Worm (Caenorhabditis elegans): Measurements from ENCODE around the gene lact-2.

Gene lact-2

DNA sequence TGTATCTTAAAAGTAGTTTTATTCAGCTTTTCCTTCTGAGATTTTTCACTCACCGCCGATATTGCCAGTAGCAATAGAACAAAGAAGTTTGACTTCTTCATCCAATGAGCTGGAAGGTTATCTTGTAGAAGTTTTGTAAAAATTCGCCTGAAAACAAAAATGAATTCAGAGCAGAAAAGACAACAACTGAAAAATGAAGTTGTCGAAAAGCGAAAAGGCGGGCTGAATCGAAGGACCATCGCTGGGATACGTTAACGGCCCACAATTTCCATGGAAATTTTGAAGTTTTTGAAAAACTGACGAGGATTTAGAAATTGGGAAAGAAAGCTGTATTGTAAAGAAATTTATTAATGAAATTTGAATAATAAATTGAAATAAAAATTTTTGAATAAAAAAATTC lies 27.1 kb downstream of the lact-2 start, which contains the start of gene lov-1:
TSS of gene lov-1 (minus strand) at position 101 of the 400 bp plus-strand sequence.
- TF ChIP-seq lin-13 (GFP tag; optimal IDR thresholded peaks at IDR 0.05) (no peak), nhr-12 (tag; optimal IDR thresholded peaks at IDR 0.05) (no peak), lin-11 (tag; optimal IDR thresholded peaks at IDR 0.05) (no peak), ztf-1 (GFP tag; conservative IDR thresholded peaks at IDR 0.05) (no peak), nhr-25 (tag; optimal IDR thresholded peaks at IDR 0.05) (no peak), lin-39 (tag; optimal IDR thresholded peaks at IDR 0.05) (no peak), nhr-129 (tag; optimal IDR thresholded peaks at IDR 0.05) (no peak), ZK546.5 (tag; optimal IDR thresholded peaks at IDR 0.05) (no peak), C34F6.9 (tag; optimal IDR thresholded peaks at IDR 0.05) (no peak), sma-3 (GFP tag; optimal IDR thresholded peaks at IDR 0.05) (no peak), Y55F3AM.14 (GFP tag; optimal IDR thresholded peaks at IDR 0.05) (no peak), ceh-82 (tag; optimal IDR thresholded peaks at IDR 0.05) (no peak), mbf-1 (tag; optimal IDR thresholded peaks at IDR 0.05) (no peak), elt-1 (tag; optimal IDR thresholded peaks at IDR 0.05) (no peak), zag-1 (tag; optimal IDR thresholded peaks at IDR 0.05) (no peak), sma-9 (GFP tag; optimal IDR thresholded peaks at IDR 0.05) (no peak), sma-9 (tag; optimal IDR thresholded peaks at IDR 0.05) (no peak)

DNA sequence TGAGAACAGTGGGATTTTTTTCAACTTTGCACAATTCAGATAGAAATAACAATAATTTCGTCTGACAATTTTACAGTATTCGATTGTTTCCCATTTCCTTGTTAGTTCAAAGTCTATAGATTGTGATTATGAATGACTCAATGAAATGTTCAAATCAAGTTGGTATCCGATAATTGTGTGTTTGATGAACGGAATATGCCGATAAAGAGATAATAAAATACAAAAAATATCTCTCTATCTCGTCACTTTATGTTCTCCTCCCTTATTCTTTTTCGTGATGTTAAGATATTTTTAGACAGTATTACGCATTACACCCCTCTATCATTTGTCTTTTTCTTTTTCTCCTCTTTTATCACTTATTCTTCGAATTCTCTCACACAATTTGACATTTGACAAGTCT lies 27.8 kb downstream of the lact-2 start, which contains the start of gene F27E5.7:
TSS of gene F27E5.7 (plus strand) at position 301 of the 400 bp plus-strand sequence.
- TF ChIP-seq F13H6.1 (tag; optimal IDR thresholded peaks at IDR 0.05) (no peak), egl-27 (tag; optimal IDR thresholded peaks at IDR 0.05) (no peak), sma-3 (GFP tag; optimal IDR thresholded peaks at IDR 0.05) (no peak), sem-4 (tag; optimal IDR thresholded peaks at IDR 0.05) (no peak), ceh-16 (tag; optimal IDR thresholded peaks at IDR 0.05) (no peak), nhr-129 (tag; optimal IDR thresholded peaks at IDR 0.05) (no peak), nhr-21 (tag; optimal IDR thresholded peaks at IDR 0.05) (no peak), unc-39 (tag; optimal IDR thresholded peaks at IDR 0.05) (no peak), nhr-25 (tag; optimal IDR thresholded peaks at IDR 0.05) (no peak), dmd-4 (tag; optimal IDR thresholded peaks at IDR 0.05) (no peak), lsy-2 (tag; optimal IDR thresholded peaks at IDR 0.05) (no peak), mab-5 (tag; optimal IDR thresholded peaks at IDR 0.05) (no peak), C34F6.9 (tag; optimal IDR thresholded peaks at IDR 0.05) (no peak), elt-1 (tag; optimal IDR thresholded peaks at IDR 0.05) (no peak), alr-1 (tag; optimal IDR thresholded peaks at IDR 0.05) (no peak), lin-13 (GFP tag; optimal IDR thresholded peaks at IDR 0.05) (no peak)

DNA sequence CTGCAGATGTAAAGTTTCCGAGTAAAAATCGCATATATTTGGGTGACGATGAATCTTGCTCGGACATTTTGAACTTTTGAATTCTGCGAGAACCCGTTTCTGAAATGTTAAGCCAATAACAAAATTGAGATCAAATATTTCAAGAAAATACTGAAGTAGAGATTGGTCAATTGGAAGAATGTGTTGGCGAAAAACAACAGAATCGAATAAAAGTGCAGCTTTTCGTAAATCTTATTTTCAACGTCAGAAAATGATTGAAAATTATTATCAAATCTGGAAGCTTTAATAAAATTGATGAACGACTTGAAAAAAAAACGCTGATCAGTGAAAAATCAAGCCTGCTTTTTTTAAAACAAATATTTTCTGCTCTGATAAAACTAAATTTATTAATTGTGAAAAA lies 32.7 kb downstream of the lact-2 start, which contains the start of gene F27E5.8:
TSS of gene F27E5.8 (minus strand) at position 101 of the 400 bp plus-strand sequence.
- TF ChIP-seq zag-1 (tag; optimal IDR thresholded peaks at IDR 0.05) (no peak), unc-62 (GFP tag; optimal IDR thresholded peaks at IDR 0.05) (no peak), nhr-10 (tag; optimal IDR thresholded peaks at IDR 0.05) (no peak), skn-1 (tag; optimal IDR thresholded peaks at IDR 0.05) (no peak), lin-13 (GFP tag; optimal IDR thresholded peaks at IDR 0.05) (no peak)

DNA sequence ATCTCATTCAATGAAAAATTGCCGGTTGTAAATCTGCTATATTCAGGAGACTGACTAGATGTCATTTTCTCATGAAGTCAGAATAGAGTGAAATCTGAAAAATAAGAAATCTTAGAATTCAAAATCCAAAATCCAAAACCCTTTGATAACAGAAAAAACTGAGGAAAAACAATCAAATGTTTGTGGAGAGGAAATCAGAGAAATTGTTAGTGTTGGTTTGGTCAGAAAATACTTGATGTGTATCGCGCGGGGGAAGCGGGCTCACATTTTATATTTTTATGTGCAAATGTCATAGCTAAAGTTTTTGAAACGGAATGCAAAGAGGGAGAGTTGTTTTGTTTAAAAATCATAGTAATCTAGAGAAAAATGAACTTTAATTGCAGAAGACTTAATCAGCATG lies 37.1 kb downstream of the lact-2 start, which contains the start of gene F27E5.5:
TSS of gene F27E5.5 (minus strand) at position 101 of the 400 bp plus-strand sequence.
- TF ChIP-seq nhr-77 (tag; optimal IDR thresholded peaks at IDR 0.05) (no peak), blmp-1 (tag; optimal IDR thresholded peaks at IDR 0.05; ENCODE audit: insufficient read depth) (no peak), ama-1 (optimal IDR thresholded peaks at IDR 0.05) (no peak), mab-5 (tag; optimal IDR thresholded peaks at IDR 0.05) (no peak), nhr-129 (tag; optimal IDR thresholded peaks at IDR 0.05) (no peak)

DNA sequence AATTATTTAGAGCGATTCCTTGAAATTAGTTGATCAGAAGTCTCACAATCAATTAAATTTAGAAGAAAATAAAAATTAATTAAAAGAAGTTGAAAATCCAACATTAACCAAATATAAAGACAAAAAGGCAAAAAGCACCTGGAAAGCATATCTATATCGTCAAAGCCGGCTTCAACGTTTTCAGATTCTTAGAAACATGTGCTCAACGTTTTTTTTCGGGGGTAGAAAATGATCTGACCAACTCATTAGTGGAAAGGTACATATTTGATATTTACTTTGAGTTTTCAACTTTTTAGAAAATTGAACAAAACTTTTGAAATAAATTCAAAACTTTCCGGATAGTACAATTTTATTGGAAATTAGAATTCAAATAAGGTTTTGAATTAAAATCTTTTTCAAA lies 38.1 kb downstream of the lact-2 start:
- TF ChIP-seq nhr-129 (tag; optimal IDR thresholded peaks at IDR 0.05) (no peak), nhr-77 (tag; optimal IDR thresholded peaks at IDR 0.05) (no peak), ztf-4 (tag; optimal IDR thresholded peaks at IDR 0.05) (no peak), ztf-11 (tag; optimal IDR thresholded peaks at IDR 0.05) (no peak), dmd-4 (tag; optimal IDR thresholded peaks at IDR 0.05) (no peak), lin-39 (tag; optimal IDR thresholded peaks at IDR 0.05) (no peak), nhr-12 (tag; optimal IDR thresholded peaks at IDR 0.05) (no peak)

Measured in whole organism, L2 larva.